Worm (Caenorhabditis elegans): Measurements from ENCODE around the gene cpi-2.

Gene cpi-2

ce11 chrV:6003301-6003700, 40.6 kb upstream of the cpi-2 start, which contains the start of gene fos-1:
Gene fos-1, plus strand, starts transcription at chrV:6003601.
- TF ChIP-seq nhr-237 (tag; optimal IDR thresholded peaks at IDR 0.05) (no peak), ham-2 (GFP tag; optimal IDR thresholded peaks at IDR 0.05) (no peak), tbx-8 (GFP tag; optimal IDR thresholded peaks at IDR 0.05) (no peak), blmp-1 (tag; optimal IDR thresholded peaks at IDR 0.05) (no peak), pha-4 (tag; optimal IDR thresholded peaks at IDR 0.05) (no peak), bed-3 (GFP tag; optimal IDR thresholded peaks at IDR 0.05) (no peak), snpc-4 (tag; optimal IDR thresholded peaks at IDR 0.05) (no peak), nhr-76 (tag; optimal IDR thresholded peaks at IDR 0.05) (no peak), lin-13 (tag; optimal IDR thresholded peaks at IDR 0.05) (no peak), sptf-1 (tag; optimal IDR thresholded peaks at IDR 0.05) (no peak), mab-5 (tag; optimal IDR thresholded peaks at IDR 0.05) (no peak), elt-3 (tag; optimal IDR thresholded peaks at IDR 0.05) (no peak), lsy-2 (tag; optimal IDR thresholded peaks at IDR 0.05) (no peak), lin-32 (GFP tag; optimal IDR thresholded peaks at IDR 0.05) (no peak), ceh-43 (GFP tag; optimal IDR thresholded peaks at IDR 0.05) (no peak), sem-2 (GFP tag; optimal IDR thresholded peaks at IDR 0.05) (no peak), unc-39 (tag; optimal IDR thresholded peaks at IDR 0.05) (no peak)

- no peak for TF ChIP-seq nhr-237 (tag; optimal IDR thresholded peaks at IDR 0.05)
- no peak for TF ChIP-seq lin-32 (GFP tag; optimal IDR thresholded peaks at IDR 0.05)
- no peak for TF ChIP-seq bed-3 (GFP tag; optimal IDR thresholded peaks at IDR 0.05)
- TF ChIP-seq snpc-4 (tag; optimal IDR thresholded peaks at IDR 0.05), result no peak
- no peak for TF ChIP-seq elt-3 (tag; optimal IDR thresholded peaks at IDR 0.05)
- TF ChIP-seq mls-2 (tag; optimal IDR thresholded peaks at IDR 0.05), result no peak
- no peak for TF ChIP-seq hlh-1 (tag; optimal IDR thresholded peaks at IDR 0.05)
- TF ChIP-seq M03D4.4 (tag; optimal IDR thresholded peaks at IDR 0.05), result no peak
- TF ChIP-seq sem-2 (GFP tag; optimal IDR thresholded peaks at IDR 0.05), result no peak
- no peak for TF ChIP-seq blmp-1 (tag; optimal IDR thresholded peaks at IDR 0.05)
- TF ChIP-seq flh-1 (GFP tag; optimal IDR thresholded peaks at IDR 0.05), result no peak
- TF ChIP-seq drap-1 (GFP tag; optimal IDR thresholded peaks at IDR 0.05), result no peak
- TF ChIP-seq sptf-1 (tag; optimal IDR thresholded peaks at IDR 0.05), result no peak
These were observed 35.9 kb upstream of the cpi-2 start for ce11 chrV:6007927-6008326.

- no peak for TF ChIP-seq nhr-28 (tag; optimal IDR thresholded peaks at IDR 0.05)
- TF ChIP-seq ceh-43 (GFP tag; optimal IDR thresholded peaks at IDR 0.05), result no peak
- TF ChIP-seq nhr-2 (tag; optimal IDR thresholded peaks at IDR 0.05), result no peak
- no peak for TF ChIP-seq unc-62 (GFP tag; optimal IDR thresholded peaks at IDR 0.05)
- TF ChIP-seq pha-4 (tag; optimal IDR thresholded peaks at IDR 0.05), result no peak
- no peak for TF ChIP-seq ceh-39 (tag; optimal IDR thresholded peaks at IDR 0.05)
- TF ChIP-seq lin-32 (GFP tag; optimal IDR thresholded peaks at IDR 0.05), result no peak
- no peak for TF ChIP-seq mls-2 (tag; optimal IDR thresholded peaks at IDR 0.05)
- TF ChIP-seq nhr-12 (tag; optimal IDR thresholded peaks at IDR 0.05), result no peak
- TF ChIP-seq sptf-1 (tag; optimal IDR thresholded peaks at IDR 0.05), result no peak
- TF ChIP-seq elt-3 (tag; optimal IDR thresholded peaks at IDR 0.05), result no peak
- TF ChIP-seq zip-8 (tag; optimal IDR thresholded peaks at IDR 0.05), result no peak
- no peak for TF ChIP-seq ceh-83 (GFP tag; optimal IDR thresholded peaks at IDR 0.05)
- no peak for TF ChIP-seq bed-3 (GFP tag; optimal IDR thresholded peaks at IDR 0.05)
- no peak for TF ChIP-seq nhr-76 (tag; optimal IDR thresholded peaks at IDR 0.05)
- TF ChIP-seq mep-1 (tag; optimal IDR thresholded peaks at IDR 0.05), result no peak
These were observed 33.2 kb upstream of the cpi-2 start for ce11 chrV:6010642-6011041.

ce11 chrV:6012401-6012800, 31.5 kb upstream of the cpi-2 start:
- TF ChIP-seq blmp-1 (tag; optimal IDR thresholded peaks at IDR 0.05) (no peak), hlh-1 (tag; optimal IDR thresholded peaks at IDR 0.05) (no peak), ztf-11 (tag; optimal IDR thresholded peaks at IDR 0.05) (no peak), elt-3 (tag; optimal IDR thresholded peaks at IDR 0.05) (no peak), ceh-83 (GFP tag; optimal IDR thresholded peaks at IDR 0.05) (no peak), mls-2 (tag; optimal IDR thresholded peaks at IDR 0.05) (no peak), nhr-28 (tag; optimal IDR thresholded peaks at IDR 0.05) (no peak), snpc-4 (tag; optimal IDR thresholded peaks at IDR 0.05) (no peak), ceh-43 (GFP tag; optimal IDR thresholded peaks at IDR 0.05) (no peak), unc-120 (tag; optimal IDR thresholded peaks at IDR 0.05; ENCODE audit: poor library complexity, severe bottlenecking) (no peak), bed-3 (GFP tag; optimal IDR thresholded peaks at IDR 0.05) (no peak)

ce11 chrV:6015546-6016089, 28.2 kb upstream of the cpi-2 start:
- TF ChIP-seq drap-1 (GFP tag; optimal IDR thresholded peaks at IDR 0.05) (no peak), ztf-11 (tag; optimal IDR thresholded peaks at IDR 0.05) (no peak), mab-5 (tag; optimal IDR thresholded peaks at IDR 0.05) (no peak), ceh-43 (GFP tag; optimal IDR thresholded peaks at IDR 0.05) (no peak), ceh-39 (tag; optimal IDR thresholded peaks at IDR 0.05) (no peak), elt-3 (tag; optimal IDR thresholded peaks at IDR 0.05) (no peak), nhr-28 (tag; optimal IDR thresholded peaks at IDR 0.05) (no peak), blmp-1 (tag; optimal IDR thresholded peaks at IDR 0.05) (no peak), nhr-76 (tag; optimal IDR thresholded peaks at IDR 0.05) (no peak), nhr-2 (tag; optimal IDR thresholded peaks at IDR 0.05) (no peak), ham-2 (GFP tag; optimal IDR thresholded peaks at IDR 0.05) (no peak), sptf-1 (tag; optimal IDR thresholded peaks at IDR 0.05) (no peak), nhr-237 (tag; optimal IDR thresholded peaks at IDR 0.05) (no peak), tbx-8 (GFP tag; optimal IDR thresholded peaks at IDR 0.05) (no peak), lin-32 (GFP tag; optimal IDR thresholded peaks at IDR 0.05) (no peak), pha-4 (tag; optimal IDR thresholded peaks at IDR 0.05) (no peak), unc-120 (tag; optimal IDR thresholded peaks at IDR 0.05; ENCODE audit: poor library complexity, severe bottlenecking) (no peak), snpc-4 (tag; optimal IDR thresholded peaks at IDR 0.05) (no peak), mls-2 (tag; optimal IDR thresholded peaks at IDR 0.05) (no peak)

All from whole organism, mixed stage, embryonic.